Worm (Caenorhabditis elegans): ENCODE data around the gene T19E7.6.

The T19E7.6 gene

DNA sequence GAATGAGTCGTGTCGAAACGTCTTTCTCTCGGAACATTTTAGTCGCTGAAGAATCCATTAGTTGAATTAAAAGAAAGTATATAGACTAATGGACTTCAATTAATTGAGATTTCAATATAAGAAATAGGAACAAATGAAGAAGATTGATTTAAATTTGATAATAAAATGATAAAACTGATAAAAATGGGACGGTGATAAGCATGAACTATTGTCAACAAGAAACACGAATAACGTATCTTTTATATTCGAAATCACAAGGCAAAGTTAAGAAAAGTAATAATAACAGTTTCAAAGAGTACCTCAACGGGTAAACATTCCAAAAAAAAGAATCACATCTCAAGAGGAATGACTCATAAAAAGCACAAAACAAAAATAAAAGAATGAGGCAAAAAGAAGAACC is at the start of gene T19E7.6:
TSS of gene T19E7.6 (minus strand) at position 45 of the 400 bp plus-strand sequence.
- TF ChIP-seq F10E7.11 (tag; optimal IDR thresholded peaks at IDR 0.05) = no peak
- TF ChIP-seq lir-1 (GFP tag; conservative IDR thresholded peaks at IDR 0.05) = no peak
- TF ChIP-seq nfya-2 (GFP tag; IDR thresholded peaks at IDR 0.05) = no peak
- no peak for TF ChIP-seq ztf-22 (GFP tag; optimal IDR thresholded peaks at IDR 0.05)
- no peak for TF ChIP-seq pbrm-1 (GFP tag; IDR thresholded peaks at IDR 0.05)
- no peak for TF ChIP-seq atf-7 (tag; optimal IDR thresholded peaks at IDR 0.05)
- TF ChIP-seq ccch-3 (GFP tag; optimal IDR thresholded peaks at IDR 0.05) = no peak

DNA sequence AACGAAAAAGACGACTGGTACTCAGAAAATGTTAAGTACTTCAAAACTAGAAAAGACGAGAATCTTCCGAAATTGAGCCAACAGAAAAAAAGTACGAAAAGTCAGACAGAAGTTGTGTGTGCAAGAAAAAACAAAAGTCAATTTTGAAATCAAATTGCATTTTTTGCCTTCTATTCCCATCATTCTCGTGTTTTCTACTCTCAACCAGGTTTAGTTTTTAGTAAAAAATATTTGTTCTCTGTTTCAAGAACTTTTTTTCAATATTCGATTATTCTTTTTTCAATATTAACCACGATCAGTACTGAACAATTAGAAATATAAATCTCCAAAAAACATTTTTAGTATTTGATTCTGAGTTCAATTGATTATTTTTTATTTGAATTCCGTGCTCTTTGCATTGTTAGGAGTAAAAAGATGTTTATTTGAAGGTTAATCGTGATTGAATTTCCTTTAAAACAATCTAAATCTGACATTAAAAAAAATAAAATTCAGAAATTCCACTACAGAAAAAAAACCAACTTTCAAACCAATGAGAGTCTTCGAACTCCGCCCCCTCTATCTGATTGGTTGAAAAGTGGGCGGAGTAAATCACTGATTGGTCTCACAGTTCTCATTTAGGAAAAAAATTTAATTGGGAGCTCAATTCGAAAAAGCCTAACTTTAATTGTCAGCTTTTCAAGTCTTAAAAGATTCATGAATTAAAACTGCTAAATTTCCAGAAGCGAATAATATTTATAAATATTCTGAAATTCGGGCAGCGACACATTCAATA is 46.2 kb upstream of the T19E7.6 start:
- TF ChIP-seq nfyb-1 (GFP tag; IDR thresholded peaks at IDR 0.05) (peak; percentile 85), xnd-1 (tag; optimal IDR thresholded peaks at IDR 0.05) (no peak)

DNA sequence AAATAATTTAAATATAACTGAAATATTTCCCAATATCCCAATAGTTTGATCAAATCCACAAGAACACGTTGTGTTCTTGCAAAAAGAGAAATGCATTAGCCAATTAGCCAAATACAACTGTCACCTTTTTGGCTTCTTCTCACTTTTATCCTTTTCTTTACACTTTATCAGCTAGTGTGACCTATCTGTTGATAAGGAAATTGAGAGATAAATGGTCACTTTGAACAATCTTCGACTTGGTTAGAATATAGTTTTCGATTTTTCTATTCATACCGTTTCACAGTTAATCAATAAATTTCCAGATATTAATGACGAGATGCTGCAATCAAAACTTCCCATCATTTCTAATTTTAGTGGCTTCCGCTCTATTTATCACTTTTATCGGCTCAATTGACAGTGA is 39.5 kb upstream of the T19E7.6 start, which contains the start of gene C55C3.1:
TSS of gene C55C3.1 (plus strand) at position 301 of the 400 bp plus-strand sequence.
- TF ChIP-seq F57C9.4 (tag; optimal IDR thresholded peaks at IDR 0.05) = no peak
- no peak for TF ChIP-seq ztf-25 (GFP tag; IDR thresholded peaks at IDR 0.05)
- no peak for TF ChIP-seq snpc-3.4 (tag; optimal IDR thresholded peaks at IDR 0.05)
- no peak for TF ChIP-seq lin-54 (GFP tag; optimal IDR thresholded peaks at IDR 0.05)
- TF ChIP-seq tlf-1 (GFP tag; optimal IDR thresholded peaks at IDR 0.05) = no peak
- TF ChIP-seq lin-35 (GFP tag; optimal IDR thresholded peaks at IDR 0.05) = no peak
- TF ChIP-seq snpc-1.3 (tag; optimal IDR thresholded peaks at IDR 0.05; ENCODE audit: insufficient read depth) = no peak
- no peak for TF ChIP-seq pha-4 (tag; optimal IDR thresholded peaks at IDR 0.05)
- TF ChIP-seq tbp1 (GFP tag; optimal IDR thresholded peaks at IDR 0.05) = no peak
- no peak for TF ChIP-seq ceh-40 (GFP tag; IDR thresholded peaks at IDR 0.05)
- TF ChIP-seq madf-10 (tag; optimal IDR thresholded peaks at IDR 0.05) = no peak
- TF ChIP-seq ceh-91 (GFP tag; IDR thresholded peaks at IDR 0.05) = no peak
- TF ChIP-seq unc-130 (GFP tag; optimal IDR thresholded peaks at IDR 0.05) = no peak
- no peak for TF ChIP-seq ztf-18 (tag; optimal IDR thresholded peaks at IDR 0.05)

- TF ChIP-seq ceh-79 (tag; optimal IDR thresholded peaks at IDR 0.05) (no peak), efl-1 (GFP tag; optimal IDR thresholded peaks at IDR 0.05) (no peak), ceh-58 (GFP tag; IDR thresholded peaks at IDR 0.05) (no peak), lin-40 (tag; optimal IDR thresholded peaks at IDR 0.05) (no peak), rcor-1 (GFP tag; IDR thresholded peaks at IDR 0.05) (no peak), unc-130 (GFP tag; optimal IDR thresholded peaks at IDR 0.05) (no peak), lsy-27 (tag; optimal IDR thresholded peaks at IDR 0.05; ENCODE audit: borderline replicate concordance, insufficient read depth) (no peak), F52B5.7 (tag; optimal IDR thresholded peaks at IDR 0.05) (no peak), attf-6 (GFP tag; IDR thresholded peaks at IDR 0.05) (no peak), nfya-2 (GFP tag; IDR thresholded peaks at IDR 0.05) (no peak), die-1 (tag; optimal IDR thresholded peaks at IDR 0.05) (no peak)
Observed at ce11 chrIV:5706603-5707002, 37.3 kb upstream of the T19E7.6 start.

DNA sequence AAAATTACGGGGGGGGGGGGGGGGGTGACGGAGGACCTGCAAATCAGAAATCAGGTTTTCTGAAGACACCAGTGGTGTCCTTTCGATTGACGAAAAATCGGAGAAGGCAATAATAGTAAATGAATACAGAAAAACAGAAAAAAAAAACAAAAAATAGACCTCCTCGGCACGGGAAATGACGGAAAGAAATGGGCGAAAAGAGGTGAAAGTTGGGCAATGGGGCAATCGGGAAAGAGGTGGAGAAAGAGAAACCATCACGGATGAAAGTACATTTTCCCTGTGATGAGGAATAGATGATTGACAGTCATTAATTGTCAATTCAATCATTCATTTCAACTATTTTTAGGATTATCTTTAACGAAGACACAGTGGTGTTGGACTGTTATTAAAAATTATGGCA is 34.6 kb upstream of the T19E7.6 start:
- TF ChIP-seq mes-4 (tag; optimal IDR thresholded peaks at IDR 0.05) = no peak
- no peak for TF ChIP-seq Y95B8A.8 (GFP tag; IDR thresholded peaks at IDR 0.05)
- no peak for TF ChIP-seq sea-2 (GFP tag; IDR thresholded peaks at IDR 0.05)
- no peak for TF ChIP-seq rcor-1 (GFP tag; IDR thresholded peaks at IDR 0.05)
- no peak for TF ChIP-seq ets-4 (GFP tag; optimal IDR thresholded peaks at IDR 0.05)
- TF ChIP-seq T07F8.4 (tag; optimal IDR thresholded peaks at IDR 0.05) = no peak
- TF ChIP-seq die-1 (tag; optimal IDR thresholded peaks at IDR 0.05) = no peak
- no peak for TF ChIP-seq nfya-1 (tag; optimal IDR thresholded peaks at IDR 0.05; ENCODE audit: borderline replicate concordance, insufficient read depth)
- no peak for TF ChIP-seq rec-8 (tag; optimal IDR thresholded peaks at IDR 0.05)

Data from whole organism, young adult.